Worm (Caenorhabditis elegans) whole organism, L4/young adult: ENCODE results near the gene dcap-2.

ENCODE experiments used
- W03F9.2 ChIP-seq: fragments of 150-350 bp; optimal IDR thresholded peaks from 2 replicates; lab custom pipeline; 2014; ENCODE audit warnings: missing biosample characterization, missing genetic modification characterization
- dao-5 ChIP-seq: sonication (generic microtip); optimal IDR thresholded peaks from 2 replicates; lab custom pipeline; 2016; ENCODE audit warnings: missing genotype, missing genetic modification characterization, moderate library complexity, missing compliant biosample characterization
- him-1 ChIP-seq: sonication (generic microtip); optimal IDR thresholded peaks from 2 replicates; lab custom pipeline; 2016; ENCODE audit warnings: missing genotype, missing genetic modification reagents, missing genetic modification characterization, missing compliant biosample characterization

- TF ChIP-seq W03F9.2 (tag; lab: Kevin White, UChicago) (no peak), dao-5 (no peak), him-1 (tag; lab: Kevin White, UChicago) (no peak)
Measured at ce11 chrIV:13483596-13483995, 38.1 kb downstream of the dcap-2 start.
